Fruit fly (Drosophila melanogaster) whole organism, adult: Measurements from ENCODE around the gene Rpn11.

Experiments
- CG11617 ChIP-seq: fragments of 200-800 bp; sonication (Bioruptor generic); optimal IDR thresholded peaks from 2 replicates; lab custom pipeline; 2017; ENCODE audit warnings: mild to moderate bottlenecking, missing biosample characterization, missing genetic modification reagents, missing genetic modification characterization
- CG14711 ChIP-seq: fragments of 200-800 bp; sonication (Bioruptor generic); optimal IDR thresholded peaks from 2 replicates; lab custom pipeline; 2018; ENCODE audit warnings: missing biosample characterization, mild to moderate bottlenecking, missing genetic modification characterization, moderate library complexity
- Clk ChIP-seq: fragments of 200-800 bp; sonication (Bioruptor generic); optimal IDR thresholded peaks from 2 replicates; lab custom pipeline; 2017; ENCODE audit warnings: missing biosample characterization, missing genetic modification characterization
- kay ChIP-seq: fragments of 200-800 bp; sonication (Bioruptor generic); peaks from one replicate; lab custom pipeline; 2016; ENCODE audit warnings: missing biosample characterization, missing genetic modification characterization, borderline replicate concordance
- toe ChIP-seq: fragments of 200-800 bp; sonication (Bioruptor generic); optimal IDR thresholded peaks from 2 replicates; lab custom pipeline; 2016; ENCODE audit warnings: missing biosample characterization, missing genetic modification characterization

DNA sequence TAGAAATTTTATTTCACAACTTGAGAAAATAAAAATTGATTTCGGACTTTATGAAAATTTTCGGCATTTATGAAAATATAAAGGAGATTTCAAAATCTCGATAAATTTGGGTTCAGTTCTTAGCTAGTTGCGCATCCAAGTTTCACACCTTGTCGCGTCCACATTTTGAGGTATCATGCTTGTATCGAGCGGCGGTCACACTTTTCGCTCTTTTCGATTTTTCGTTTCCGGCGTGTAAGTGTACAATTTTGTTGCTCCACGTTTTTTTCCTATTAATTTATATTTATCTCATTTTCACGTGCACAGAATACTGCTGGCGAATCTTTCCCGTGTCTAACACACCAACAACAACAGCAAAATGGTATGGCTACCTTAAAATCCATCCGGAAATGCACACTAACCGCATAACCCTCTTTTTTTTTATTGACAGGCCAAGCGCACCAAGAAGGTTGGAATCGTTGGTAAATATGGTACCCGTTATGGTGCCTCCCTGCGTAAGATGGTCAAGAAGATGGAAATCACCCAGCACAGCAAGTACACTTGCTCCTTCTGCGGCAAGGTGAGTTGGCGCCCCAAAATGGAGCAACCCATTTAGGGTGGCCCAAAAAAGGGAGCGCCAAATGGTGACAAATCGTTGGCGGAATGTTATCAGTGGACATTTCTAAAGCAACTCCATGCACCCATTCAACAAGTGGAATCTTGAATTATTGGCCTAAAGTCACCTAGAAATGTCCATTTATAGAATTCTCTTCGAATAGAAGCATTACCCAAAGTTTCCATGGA lies 11.4 kb upstream of the Rpn11 start, which contains the start of gene RpL37A:
- TF ChIP-seq CG14711 (tag; lab: Kevin White, UChicago) (peak; percentile 61), CG11617 (GFP tag; lab: Kevin White, UChicago) (peak; percentile 87), toe (GFP tag; lab: Kevin White, UChicago) (no peak), Clk (GFP tag; lab: Kevin White, UChicago) (peak; percentile 61), kay (GFP tag; lab: Kevin White, UChicago) (peak; percentile 18)
